Worm (Caenorhabditis elegans): ENCODE measurements around the gene soap-1.

soap-1 gene

DNA sequence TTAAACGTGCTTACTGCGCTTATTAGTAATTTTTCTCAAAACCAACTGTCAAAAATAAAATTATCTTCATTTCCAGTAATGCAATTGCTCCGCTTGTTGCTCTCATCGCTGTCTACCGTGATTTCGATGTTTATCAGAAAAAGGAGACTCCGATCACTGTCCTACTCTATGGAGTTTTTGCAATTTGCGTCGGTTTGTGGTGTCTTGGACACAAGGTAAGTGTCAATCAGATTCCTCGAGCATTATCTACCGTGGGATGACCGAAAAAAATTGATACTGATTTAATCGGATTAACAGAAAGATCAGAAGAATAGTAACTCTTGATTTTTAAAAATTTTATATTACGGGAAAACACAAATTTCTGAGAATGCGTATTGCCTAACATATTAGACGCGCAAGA lies 27.4 kb downstream of the soap-1 start:
- TF ChIP-seq ceh-36 (tag; optimal IDR thresholded peaks at IDR 0.05), result no peak
- TF ChIP-seq flt-1 (GFP tag; IDR thresholded peaks at IDR 0.05), result no peak
- TF ChIP-seq aly-1 (tag; optimal IDR thresholded peaks at IDR 0.05), result no peak
- no peak for TF ChIP-seq ceh-13 (GFP tag; optimal IDR thresholded peaks at IDR 0.05)
- no peak for TF ChIP-seq pes-1 (GFP tag; IDR thresholded peaks at IDR 0.05)
- TF ChIP-seq hnd-1 (tag; optimal IDR thresholded peaks at IDR 0.05), result no peak
- no peak for TF ChIP-seq F13C5.2 (tag; optimal IDR thresholded peaks at IDR 0.05)

DNA sequence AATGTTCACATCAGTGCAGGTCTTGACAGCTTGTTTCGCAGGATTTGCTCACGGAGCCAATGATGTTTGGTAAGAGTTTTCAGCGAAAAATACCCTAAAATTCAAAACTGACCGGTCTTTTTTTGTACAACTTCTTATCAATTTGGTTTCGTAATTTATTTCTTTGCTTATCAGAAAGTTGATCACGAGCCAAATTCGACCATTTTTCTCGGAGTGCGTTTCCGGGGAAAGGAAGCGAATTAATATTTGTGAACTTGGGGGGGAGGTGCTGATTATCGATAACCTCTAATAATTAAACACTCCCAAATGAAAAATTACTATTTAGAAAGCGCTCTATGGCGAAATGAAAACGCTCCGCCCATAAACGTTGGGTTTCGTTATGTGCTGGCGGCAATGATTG lies 28.1 kb downstream of the soap-1 start:
- TF ChIP-seq B0310.2 (tag; optimal IDR thresholded peaks at IDR 0.05) (no peak), ets-7 (tag; optimal IDR thresholded peaks at IDR 0.05) (no peak), F13C5.2 (tag; optimal IDR thresholded peaks at IDR 0.05) (no peak)

DNA sequence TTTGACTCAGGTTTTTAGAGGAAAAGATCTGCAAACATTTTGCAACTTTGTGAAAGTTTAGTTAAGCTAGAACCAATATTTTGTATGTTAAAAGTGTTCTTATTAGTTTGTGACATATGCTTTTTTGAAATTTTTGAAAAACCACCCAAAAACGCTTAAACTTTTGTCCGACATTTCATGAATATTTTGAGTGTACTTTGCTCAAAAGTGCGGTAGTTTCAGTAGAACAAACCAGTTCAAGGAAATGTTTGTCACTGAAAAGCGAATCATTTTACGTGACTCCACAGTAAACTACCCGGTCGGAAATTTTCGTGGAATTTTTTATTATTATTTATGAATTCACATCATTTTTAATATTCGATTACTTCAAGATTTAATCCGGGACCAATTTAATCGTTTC lies 30.2 kb downstream of the soap-1 start, which contains the start of gene pitr-5:
TSS of gene pitr-5 (plus strand) at position 301 of the 400 bp plus-strand sequence.
- no peak for TF ChIP-seq hmg-4 (GFP tag; optimal IDR thresholded peaks at IDR 0.05)
- TF ChIP-seq flt-1 (GFP tag; IDR thresholded peaks at IDR 0.05), result no peak
- no peak for TF ChIP-seq tbx-37 (GFP tag; conservative IDR thresholded peaks at IDR 0.05)
- no peak for TF ChIP-seq tra-4 (tag; optimal IDR thresholded peaks at IDR 0.05)
- TF ChIP-seq ets-7 (tag; optimal IDR thresholded peaks at IDR 0.05), result no peak
- TF ChIP-seq ama-1 (optimal IDR thresholded peaks at IDR 0.05), result no peak
- no peak for TF ChIP-seq pes-1 (GFP tag; IDR thresholded peaks at IDR 0.05)
- TF ChIP-seq tbx-11 (GFP tag; IDR thresholded peaks at IDR 0.05), result no peak
- no peak for TF ChIP-seq ceh-13 (GFP tag; optimal IDR thresholded peaks at IDR 0.05)
- no peak for TF ChIP-seq F13C5.2 (tag; optimal IDR thresholded peaks at IDR 0.05)
- TF ChIP-seq sea-1 (GFP tag; conservative IDR thresholded peaks at IDR 0.05), result no peak
- no peak for TF ChIP-seq hmbx-1 (tag; optimal IDR thresholded peaks at IDR 0.05)

DNA sequence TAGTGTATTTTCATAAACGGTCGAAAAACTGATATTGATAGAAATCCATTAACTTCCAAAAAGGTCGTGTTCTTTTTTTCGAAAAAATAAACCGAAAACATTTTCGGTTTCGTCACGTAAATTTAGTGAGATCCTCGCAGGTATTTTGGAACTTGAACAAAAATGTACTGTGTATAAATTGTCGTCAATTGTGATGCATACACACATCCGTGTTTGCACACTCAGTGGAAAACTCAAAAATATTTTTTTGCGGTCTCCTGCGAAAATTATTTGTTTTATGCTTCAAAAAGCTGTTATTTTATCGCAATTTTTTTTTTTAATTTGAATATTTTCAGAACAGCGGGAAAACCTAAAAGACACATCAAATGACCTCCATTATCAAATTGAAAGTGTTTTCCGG lies 35.9 kb downstream of the soap-1 start, which contains the start of gene cpsf-2:
TSS of gene cpsf-2 (plus strand) at position 330 of the 400 bp plus-strand sequence.
- TF ChIP-seq tbx-37 (GFP tag; conservative IDR thresholded peaks at IDR 0.05), result no peak
- TF ChIP-seq hmg-4 (GFP tag; optimal IDR thresholded peaks at IDR 0.05), result no peak
- TF ChIP-seq hnd-1 (tag; optimal IDR thresholded peaks at IDR 0.05), result no peak
- no peak for TF ChIP-seq flt-1 (GFP tag; IDR thresholded peaks at IDR 0.05)
- no peak for TF ChIP-seq ama-1 (optimal IDR thresholded peaks at IDR 0.05)
- TF ChIP-seq ceh-36 (tag; optimal IDR thresholded peaks at IDR 0.05), result no peak
- TF ChIP-seq pes-1 (GFP tag; IDR thresholded peaks at IDR 0.05), result no peak
- no peak for TF ChIP-seq ets-7 (tag; optimal IDR thresholded peaks at IDR 0.05)
- TF ChIP-seq hmbx-1 (tag; optimal IDR thresholded peaks at IDR 0.05), result no peak
- no peak for TF ChIP-seq sea-1 (GFP tag; conservative IDR thresholded peaks at IDR 0.05)
- no peak for TF ChIP-seq ceh-13 (GFP tag; optimal IDR thresholded peaks at IDR 0.05)

DNA sequence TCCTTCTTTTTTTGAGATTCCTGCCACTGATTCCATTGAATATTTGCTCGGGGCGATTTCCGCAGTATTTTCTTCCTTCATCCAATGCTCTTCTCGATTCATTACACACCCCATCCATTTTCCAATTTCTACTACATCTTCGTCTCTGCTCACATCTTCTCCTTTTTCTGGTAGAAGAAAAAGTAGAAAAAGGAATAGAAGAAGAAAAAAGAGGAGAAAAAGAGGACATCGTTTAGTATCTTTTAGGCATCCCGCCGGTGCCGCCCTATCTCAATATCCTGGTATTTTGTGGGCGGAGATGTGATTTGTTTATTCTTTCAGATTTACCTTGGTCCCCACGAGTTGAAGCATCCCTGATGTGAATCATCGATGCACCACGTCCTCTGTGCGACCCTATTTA lies 39.5 kb downstream of the soap-1 start, which contains the start of gene lgc-39:
TSS of gene lgc-39 (plus strand) at position 301 of the 400 bp plus-strand sequence.
- TF ChIP-seq ceh-36 (tag; optimal IDR thresholded peaks at IDR 0.05) (no peak), scrt-1 (GFP tag; IDR thresholded peaks at IDR 0.05) (no peak), tra-4 (tag; optimal IDR thresholded peaks at IDR 0.05) (no peak), ama-1 (optimal IDR thresholded peaks at IDR 0.05) (no peak), flt-1 (GFP tag; IDR thresholded peaks at IDR 0.05) (no peak), F13C5.2 (tag; optimal IDR thresholded peaks at IDR 0.05) (no peak), hmg-4 (GFP tag; optimal IDR thresholded peaks at IDR 0.05) (no peak), aly-1 (tag; optimal IDR thresholded peaks at IDR 0.05) (no peak), sea-1 (GFP tag; conservative IDR thresholded peaks at IDR 0.05) (no peak), hmbx-1 (tag; optimal IDR thresholded peaks at IDR 0.05) (no peak)

DNA sequence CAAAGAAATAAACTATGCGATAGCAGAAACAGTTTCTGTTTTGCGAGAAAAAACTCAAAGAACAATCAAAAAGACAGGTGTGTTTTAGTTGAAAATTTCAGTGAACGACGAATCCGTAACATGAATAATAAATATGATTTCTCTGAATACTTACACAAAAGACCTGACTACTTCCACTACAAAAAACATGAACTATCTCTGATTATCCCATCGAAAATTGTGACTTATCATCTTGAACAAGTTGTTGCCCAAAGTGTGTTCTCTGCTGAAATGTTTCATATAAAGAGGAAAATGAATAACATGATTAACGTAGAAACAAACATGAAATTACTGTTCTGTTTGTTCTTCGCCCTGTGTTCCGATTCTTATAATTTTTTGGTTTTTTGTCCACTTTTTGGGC lies 48.0 kb downstream of the soap-1 start, which contains the start of gene ugt-36:
TSS of gene ugt-36 (plus strand) at position 301 of the 400 bp plus-strand sequence.
- TF ChIP-seq tbx-11 (GFP tag; IDR thresholded peaks at IDR 0.05), result no peak
- no peak for TF ChIP-seq ets-7 (tag; optimal IDR thresholded peaks at IDR 0.05)
- no peak for TF ChIP-seq B0310.2 (tag; optimal IDR thresholded peaks at IDR 0.05)
- TF ChIP-seq sea-1 (GFP tag; conservative IDR thresholded peaks at IDR 0.05), result no peak

DNA sequence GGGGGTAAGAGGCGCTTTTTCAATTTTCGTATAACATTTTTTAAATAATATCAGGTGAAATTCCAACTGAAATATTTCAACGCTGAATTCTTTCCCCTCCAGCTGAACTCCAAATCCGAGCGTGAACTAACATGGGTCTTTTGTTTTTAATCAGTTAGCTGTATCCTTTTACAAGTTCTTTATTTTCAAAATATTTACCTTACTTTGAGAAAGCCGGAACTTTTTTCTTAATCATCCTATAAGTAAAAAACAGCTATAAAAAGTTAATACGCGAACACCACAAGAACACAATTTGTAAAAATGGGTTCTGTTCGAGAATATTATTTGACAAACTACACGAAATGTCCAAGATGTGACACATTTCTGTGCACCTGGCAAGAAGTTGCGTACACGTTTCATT lies 50.5 kb downstream of the soap-1 start, which contains the start of gene srh-83:
TSS of gene srh-83 (plus strand) at position 301 of the 400 bp plus-strand sequence.
- TF ChIP-seq hmbx-1 (tag; optimal IDR thresholded peaks at IDR 0.05), result no peak

DNA sequence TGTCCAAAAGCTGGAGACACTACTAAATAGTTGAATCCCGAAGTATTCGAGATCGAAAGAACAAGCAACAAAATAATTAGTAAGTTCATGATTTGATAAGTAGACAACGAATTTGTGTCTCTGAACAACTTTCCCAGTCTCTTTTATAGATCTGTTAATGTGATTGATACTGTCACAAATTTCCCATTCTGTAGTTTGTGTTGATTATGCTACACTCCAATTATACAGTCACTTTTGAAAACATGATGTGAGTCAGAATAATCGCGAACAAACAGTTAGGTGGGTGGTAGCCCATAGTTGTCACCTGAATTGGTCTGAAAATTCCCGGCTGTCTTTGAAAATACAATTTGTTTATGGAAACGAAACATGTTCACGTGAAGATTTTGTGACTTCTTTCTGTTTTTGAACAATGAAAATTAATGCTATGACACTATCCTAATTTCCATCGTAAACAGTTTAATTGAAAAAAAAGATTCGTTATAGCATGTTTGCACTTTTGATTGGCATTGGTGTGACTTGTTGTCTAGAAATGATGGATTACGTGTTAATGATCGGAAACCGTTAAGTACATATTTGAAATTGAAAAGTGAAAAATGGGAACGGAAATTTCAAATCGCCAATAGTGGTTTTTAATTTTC lies 51.1 kb downstream of the soap-1 start, which contains the start of gene ugt-41:
TSS of gene ugt-41 (minus strand) at position 119 of the 638 bp plus-strand sequence.
- TF ChIP-seq tra-4 (tag; optimal IDR thresholded peaks at IDR 0.05) (no peak), ceh-36 (tag; optimal IDR thresholded peaks at IDR 0.05) (no peak), ets-7 (tag; optimal IDR thresholded peaks at IDR 0.05) (no peak), tbx-11 (GFP tag; IDR thresholded peaks at IDR 0.05) (no peak), ama-1 (optimal IDR thresholded peaks at IDR 0.05) (no peak), sea-1 (GFP tag; conservative IDR thresholded peaks at IDR 0.05) (no peak), B0310.2 (tag; optimal IDR thresholded peaks at IDR 0.05) (no peak), hnd-1 (tag; optimal IDR thresholded peaks at IDR 0.05) (no peak)

DNA sequence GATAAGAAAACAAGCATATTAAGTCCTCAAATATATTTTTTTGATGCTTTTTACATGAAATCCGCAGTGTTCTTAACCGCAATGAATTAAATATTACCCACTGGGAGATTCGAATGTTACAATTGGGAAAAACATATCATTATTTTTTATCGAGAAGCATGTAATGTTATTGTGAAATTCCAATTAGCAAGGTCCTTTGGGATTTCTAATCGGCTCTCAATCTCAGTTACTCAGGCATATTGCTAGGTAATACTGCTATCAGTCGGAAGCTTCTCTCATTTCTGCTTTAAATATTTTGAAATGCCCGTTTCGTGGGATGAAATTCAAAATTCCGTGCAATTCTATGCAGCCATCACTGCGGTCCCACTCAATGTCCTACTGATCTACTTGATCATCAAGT lies 55.3 kb downstream of the soap-1 start, which contains the start of gene str-204:
TSS of gene str-204 (plus strand) at position 301 of the 400 bp plus-strand sequence.
- no peak for TF ChIP-seq tra-4 (tag; optimal IDR thresholded peaks at IDR 0.05)
- no peak for TF ChIP-seq ets-7 (tag; optimal IDR thresholded peaks at IDR 0.05)
- TF ChIP-seq aly-1 (tag; optimal IDR thresholded peaks at IDR 0.05), result no peak
- no peak for TF ChIP-seq ceh-13 (GFP tag; optimal IDR thresholded peaks at IDR 0.05)
- no peak for TF ChIP-seq sea-1 (GFP tag; conservative IDR thresholded peaks at IDR 0.05)
- TF ChIP-seq flt-1 (GFP tag; IDR thresholded peaks at IDR 0.05), result no peak
- TF ChIP-seq ceh-36 (tag; optimal IDR thresholded peaks at IDR 0.05), result no peak
- TF ChIP-seq B0310.2 (tag; optimal IDR thresholded peaks at IDR 0.05), result no peak
- no peak for TF ChIP-seq F13C5.2 (tag; optimal IDR thresholded peaks at IDR 0.05)
- no peak for TF ChIP-seq tbx-37 (GFP tag; conservative IDR thresholded peaks at IDR 0.05)
- no peak for TF ChIP-seq pes-1 (GFP tag; IDR thresholded peaks at IDR 0.05)
- no peak for TF ChIP-seq hmbx-1 (tag; optimal IDR thresholded peaks at IDR 0.05)
- TF ChIP-seq hnd-1 (tag; optimal IDR thresholded peaks at IDR 0.05), result no peak
- no peak for TF ChIP-seq scrt-1 (GFP tag; IDR thresholded peaks at IDR 0.05)
- TF ChIP-seq hmg-4 (GFP tag; optimal IDR thresholded peaks at IDR 0.05), result no peak
- TF ChIP-seq tbx-11 (GFP tag; IDR thresholded peaks at IDR 0.05), result no peak
- no peak for TF ChIP-seq ama-1 (optimal IDR thresholded peaks at IDR 0.05)

All from whole organism, early embryonic.